Fruit fly (Drosophila melanogaster) whole organism, embryonic: Measurements from ENCODE around the gene Ire1.
A peak's percentile ranks its signal among the peaks of the same experiment; 100 is the strongest.

Experiments used
- Abd-B ChIP-seq: fragments of 200-800 bp; sonication (Bioruptor generic); optimal IDR thresholded peaks from 2 replicates; lab custom pipeline; 2018; ENCODE audit warnings: missing biosample characterization, mild to moderate bottlenecking, missing genetic modification characterization, moderate library complexity
- Aef1 ChIP-seq: fragments of 200-800 bp; sonication (Bioruptor generic); IDR thresholded peaks from 3 replicates; pipeline ENCODE4 v1.3.6; 2022; ENCODE audit warnings: missing biosample characterization, missing genetic modification characterization
- Asciz ChIP-seq: fragments of 200-800 bp; sonication (Bioruptor generic); optimal IDR thresholded peaks from 2 replicates; lab custom pipeline; 2017; ENCODE audit warnings: missing biosample characterization, mild to moderate bottlenecking, missing genetic modification characterization, missing genetic modification reagents
- Atf-2 ChIP-seq: fragments of 200-800 bp; sonication (Bioruptor generic); optimal IDR thresholded peaks from 2 replicates; lab custom pipeline; 2016; ENCODE audit warnings: missing biosample characterization, missing genetic modification characterization
- Awh ChIP-seq: fragments of 200-800 bp; sonication (Bioruptor generic); IDR thresholded peaks from 2 replicates; pipeline ENCODE4, ENCODE4 v1.3.6; 2022; ENCODE audit warnings: missing biosample characterization, missing genetic modification characterization
- B-H1 ChIP-seq: fragments of 200-800 bp; sonication (Bioruptor generic); IDR thresholded peaks from 3 replicates; pipeline ENCODE4 v1.3.6; 2022; ENCODE audit warnings: missing biosample characterization, missing genetic modification characterization
- CG12299 ChIP-seq: fragments of 200-800 bp; sonication (Bioruptor generic); optimal IDR thresholded peaks from 2 replicates; lab custom pipeline; 2018; ENCODE audit warnings: missing biosample characterization, mild to moderate bottlenecking, missing genetic modification characterization
- CG13894 ChIP-seq: fragments of 200-800 bp; sonication (Bioruptor generic); optimal IDR thresholded peaks from 3 replicates; lab custom pipeline; 2018; ENCODE audit warnings: missing biosample characterization, mild to moderate bottlenecking, missing genetic modification characterization, moderate library complexity
- CG15601 ChIP-seq: fragments of 200-800 bp; sonication (Bioruptor generic); optimal IDR thresholded peaks from 3 replicates; lab custom pipeline; 2019; ENCODE audit warnings: missing biosample characterization, mild to moderate bottlenecking, missing genetic modification characterization, moderate library complexity
- CG18011 ChIP-seq: fragments of 200-800 bp; sonication (Bioruptor generic); optimal IDR thresholded peaks from 2 replicates; lab custom pipeline; 2017; ENCODE audit warnings: missing biosample characterization, missing genetic modification characterization, mild to moderate bottlenecking, moderate library complexity, missing genotype
- CG1832 ChIP-seq: fragments of 200-800 bp; sonication (Bioruptor generic); optimal IDR thresholded peaks from 2 replicates; lab custom pipeline; 2017; ENCODE audit warnings: missing biosample characterization, mild to moderate bottlenecking, missing genetic modification characterization, inconsistent platforms
- CG18619 ChIP-seq: fragments of 200-800 bp; sonication (Bioruptor generic); optimal IDR thresholded peaks from 3 replicates; lab custom pipeline; 2017; ENCODE audit warnings: missing biosample characterization, mild to moderate bottlenecking, missing genetic modification characterization
- CG3065 ChIP-seq: fragments of 200-800 bp; sonication (Bioruptor generic); optimal IDR thresholded peaks from 2 replicates; lab custom pipeline; 2016; ENCODE audit warnings: missing biosample characterization, missing genetic modification characterization
- CG31365 ChIP-seq: fragments of 200-800 bp; sonication (Bioruptor generic); optimal IDR thresholded peaks from 2 replicates; lab custom pipeline; 2018; ENCODE audit warnings: missing biosample characterization, mild to moderate bottlenecking, missing genetic modification characterization
- CG31388 ChIP-seq: fragments of 200-800 bp; sonication (Bioruptor generic); optimal IDR thresholded peaks from 2 replicates; lab custom pipeline; 2016; ENCODE audit warnings: missing biosample characterization, missing genetic modification characterization
- CG4328 ChIP-seq: fragments of 200-800 bp; sonication (Bioruptor generic); optimal IDR thresholded peaks from 3 replicates; lab custom pipeline; 2017; ENCODE audit warnings: missing biosample characterization, missing genetic modification reagents, missing genetic modification characterization
- CG5953 ChIP-seq: fragments of 200-800 bp; sonication (Bioruptor generic); IDR thresholded peaks from 2 replicates; pipeline ENCODE4 v1.3.6; 2022; ENCODE audit warnings: missing biosample characterization, missing genetic modification characterization
- CG6791 ChIP-seq: fragments of 200-800 bp; sonication (Bioruptor generic); IDR thresholded peaks from 3 replicates; pipeline ENCODE4 v1.3.6; 2022; ENCODE audit warnings: missing biosample characterization, missing genetic modification characterization; ENCODE audit not compliant: partially characterized antibody
- CG8924 ChIP-seq: fragments of 200-800 bp; optimal IDR thresholded peaks from 3 replicates; lab custom pipeline; 2019; ENCODE audit warnings: missing biosample characterization, mild to moderate bottlenecking, missing genetic modification characterization, moderate library complexity
- E2f2 ChIP-seq: fragments of 200-800 bp; sonication (Bioruptor generic); IDR thresholded peaks from 2 replicates; pipeline ENCODE4 v1.3.6; 2022; ENCODE audit warnings: missing biosample characterization, missing genetic modification characterization
- GATAe ChIP-seq: fragments of 200-800 bp; sonication (Bioruptor generic); conservative IDR thresholded peaks from 2 replicates; pipeline ENCODE4 v1.3.6; 2022; ENCODE audit warnings: missing biosample characterization, missing genetic modification characterization
- Gsc ChIP-seq: fragments of 200-800 bp; sonication (Bioruptor generic); IDR thresholded peaks from 2 replicates; pipeline ENCODE4 v1.3.6; 2022; ENCODE audit warnings: missing biosample characterization, missing genetic modification characterization
- Hmx ChIP-seq: fragments of 200-800 bp; sonication (Bioruptor generic); optimal IDR thresholded peaks from 2 replicates; lab custom pipeline; 2016; ENCODE audit warnings: missing biosample characterization, missing genetic modification characterization
- Hr39 ChIP-seq: fragments of >200 bp; optimal IDR thresholded peaks from 2 replicates; lab custom pipeline; 2017
- Hsf ChIP-seq: fragments of 200-800 bp; sonication (Bioruptor generic); optimal IDR thresholded peaks from 3 replicates; lab custom pipeline; 2016; ENCODE audit warnings: missing biosample characterization, missing genetic modification characterization
- Mrtf ChIP-seq: fragments of 200-800 bp; sonication (Bioruptor generic); IDR thresholded peaks from 3 replicates; pipeline ENCODE4 v1.3.6; 2022; ENCODE audit warnings: missing biosample characterization, missing genetic modification characterization
- Oli ChIP-seq: fragments of 200-800 bp; sonication (Bioruptor generic); optimal IDR thresholded peaks from 2 replicates; lab custom pipeline; 2018; ENCODE audit warnings: missing biosample characterization, mild to moderate bottlenecking, missing genetic modification characterization, moderate library complexity
- Trl ChIP-seq, 3 experiments: fragments of >200 bp in 2 of 3; fragments of 200-800 bp in 1 of 3; sonication (Bioruptor generic) in 1 of 3; optimal IDR thresholded peaks; 2 replicates in 1 of 3; 3 replicates in 2 of 3; lab custom pipeline; 2016 to 2017; ENCODE audit warnings: missing biosample characterization in 1 of 3, missing genetic modification characterization in 1 of 3
- al ChIP-seq: fragments of 200-800 bp; sonication (Bioruptor generic); IDR thresholded peaks from 2 replicates; pipeline ENCODE4 v1.3.6; 2022; ENCODE audit warnings: missing biosample characterization, missing genetic modification characterization
- amos ChIP-seq: fragments of 200-800 bp; sonication (Bioruptor generic); IDR thresholded peaks from 2 replicates; pipeline ENCODE4 v1.3.6; 2022; ENCODE audit warnings: missing biosample characterization, missing genetic modification characterization; ENCODE audit not compliant: partially characterized antibody
- ap ChIP-seq: fragments of 200-800 bp; sonication (Bioruptor generic); IDR thresholded peaks from 2 replicates; pipeline ENCODE4 v1.3.6; 2022; ENCODE audit warnings: missing biosample characterization, missing genetic modification characterization
- bowl ChIP-seq: fragments of 200-800 bp; sonication (Bioruptor generic); IDR thresholded peaks from 2 replicates; pipeline ENCODE4 v1.3.6; 2022; ENCODE audit warnings: missing biosample characterization, missing genetic modification characterization
- chinmo ChIP-seq: fragments of 200-800 bp; sonication (Bioruptor generic); IDR thresholded peaks from 4 replicates; pipeline ENCODE4 v1.3.6; 2022; ENCODE audit warnings: missing biosample characterization, missing genetic modification characterization; ENCODE audit not compliant: partially characterized antibody
- dm ChIP-seq: fragments of 200-800 bp; sonication (Bioruptor generic); optimal IDR thresholded peaks from 3 replicates; lab custom pipeline; 2016; ENCODE audit warnings: missing biosample characterization, missing genetic modification characterization
- dpn ChIP-seq, 2 experiments: fragments of 200-800 bp; sonication (Bioruptor generic); optimal IDR thresholded peaks; 3 replicates each; lab custom pipeline; 2016; ENCODE audit warnings: missing biosample characterization in 2 of 2, missing genetic modification characterization in 2 of 2
- dysf ChIP-seq: fragments of 200-800 bp; sonication (Bioruptor generic); IDR thresholded peaks from 3 replicates; pipeline ENCODE4 v1.3.6; 2022; ENCODE audit warnings: missing biosample characterization, missing genetic modification characterization
- ems ChIP-seq: fragments of 200-800 bp; sonication (Bioruptor generic); optimal IDR thresholded peaks from 3 replicates; lab custom pipeline; 2016; ENCODE audit warnings: missing biosample characterization, missing genetic modification characterization
- eve ChIP-seq, 2 experiments: fragments of >200 bp; optimal IDR thresholded peaks; 2 replicates each; lab custom pipeline; 2017; ENCODE audit warnings: missing biosample characterization in 2 of 2, missing genetic modification characterization in 2 of 2
- ewg ChIP-seq: fragments of 200-800 bp; sonication (Bioruptor generic); optimal IDR thresholded peaks from 3 replicates; lab custom pipeline; 2017; ENCODE audit warnings: mild to moderate bottlenecking, missing biosample characterization, missing genetic modification reagents, missing genetic modification characterization
- fd102C ChIP-seq: fragments of 200-800 bp; sonication (Bioruptor generic); optimal IDR thresholded peaks from 2 replicates; lab custom pipeline; 2018; ENCODE audit warnings: missing biosample characterization, mild to moderate bottlenecking, missing genetic modification characterization, moderate library complexity
- gcm2 ChIP-seq: fragments of 200-800 bp; sonication (Bioruptor generic); optimal IDR thresholded peaks from 2 replicates; lab custom pipeline; 2016; ENCODE audit warnings: missing biosample characterization, missing genetic modification characterization
- jumu ChIP-seq: fragments of 200-800 bp; sonication (Bioruptor generic); optimal IDR thresholded peaks from 3 replicates; lab custom pipeline; 2016; ENCODE audit warnings: missing biosample characterization, missing genetic modification characterization
- ken ChIP-seq: fragments of 200-800 bp; sonication (Bioruptor generic); IDR thresholded peaks from 3 replicates; pipeline ENCODE4 v1.3.6; 2022; ENCODE audit warnings: missing biosample characterization, missing genetic modification characterization
- kni ChIP-seq: fragments of 200-800 bp; sonication (Bioruptor generic); optimal IDR thresholded peaks from 3 replicates; lab custom pipeline; 2017; ENCODE audit warnings: mild to moderate bottlenecking, missing biosample characterization, missing genetic modification reagents, missing genetic modification characterization
- mld ChIP-seq: fragments of 200-800 bp; sonication (Bioruptor generic); IDR thresholded peaks from 3 replicates; pipeline ENCODE4 v1.3.6; 2022; ENCODE audit warnings: missing biosample characterization, missing genetic modification characterization; ENCODE audit not compliant: partially characterized antibody
- nom ChIP-seq: fragments of 200-800 bp; sonication (Bioruptor generic); optimal IDR thresholded peaks from 2 replicates; lab custom pipeline; 2017; ENCODE audit warnings: missing biosample characterization, missing genetic modification characterization, mild to moderate bottlenecking, moderate library complexity, missing genetic modification reagents
- repo ChIP-seq: fragments of 200-800 bp; sonication (Bioruptor generic); optimal IDR thresholded peaks from 2 replicates; lab custom pipeline; 2016; ENCODE audit warnings: missing biosample characterization, missing genetic modification characterization
- ro ChIP-seq: fragments of 200-800 bp; sonication (Bioruptor generic); IDR thresholded peaks from 2 replicates; pipeline ENCODE4 v1.3.6; 2022; ENCODE audit warnings: missing biosample characterization, missing genetic modification characterization
- sr ChIP-seq: fragments of 200-800 bp; sonication (Bioruptor generic); IDR thresholded peaks from 3 replicates; pipeline ENCODE4 v1.3.6; 2022; ENCODE audit warnings: missing biosample characterization, missing genetic modification characterization
- trh ChIP-seq: fragments of 200-800 bp; sonication (Bioruptor generic); optimal IDR thresholded peaks from 2 replicates; lab custom pipeline; 2016; ENCODE audit warnings: missing biosample characterization, missing genetic modification characterization
- unc-4 ChIP-seq: fragments of 200-800 bp; sonication (Bioruptor generic); IDR thresholded peaks from 2 replicates; pipeline ENCODE4 v1.3.6; 2022; ENCODE audit warnings: missing biosample characterization, missing genetic modification characterization; ENCODE audit not compliant: partially characterized antibody

Ire1 gene

DNA sequence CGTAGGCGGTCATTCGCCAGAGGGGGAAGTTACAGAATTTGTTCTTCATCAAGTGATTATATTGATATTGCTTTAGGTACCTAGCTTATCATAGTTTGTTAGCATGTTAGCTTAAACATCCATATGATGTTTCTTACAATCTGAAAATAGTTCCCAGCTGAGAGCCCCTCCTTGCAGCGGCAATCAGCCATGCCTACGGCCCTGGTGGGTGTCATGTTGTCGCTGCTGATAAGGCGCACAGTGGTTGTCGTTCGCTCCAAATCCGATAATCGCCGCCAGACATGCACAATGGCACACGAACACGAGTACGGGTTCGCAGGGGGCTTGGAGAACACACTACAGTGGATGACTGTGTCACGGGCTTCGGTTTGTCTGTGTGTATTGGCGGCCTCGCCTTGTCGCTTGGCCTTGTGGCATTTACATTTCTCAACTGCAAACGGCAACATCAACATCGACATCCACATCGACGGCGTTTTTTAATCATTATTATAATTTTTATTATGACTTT is 44.9 kb upstream of the Ire1 start (continued):
- TF ChIP-seq CG4328 (GFP tag; lab: Kevin White, UChicago), result peak; percentile 12
- peak; percentile 60 for TF ChIP-seq nom (GFP tag; lab: Kevin White, UChicago)
- no peak for TF ChIP-seq mld
- peak; percentile 31 for TF ChIP-seq CG15601 (tag; lab: Kevin White, UChicago)
- peak; percentile 71 to 89 for TF ChIP-seq dpn (GFP tag; optimal IDR thresholded peaks at IDR 0.05; lab: Kevin White, UChicago)
- peak; percentile 41; the same call in 1 of the 2 replicates for TF ChIP-seq CG5953 (GFP tag; lab: Robert Waterston, UW)
- TF ChIP-seq Mrtf (GFP tag; lab: Robert Waterston, UW), result peak; percentile 83
- peak; percentile 84; the same call in 2 of the 4 replicates for TF ChIP-seq chinmo (GFP tag; lab: Robert Waterston, UW)
- TF ChIP-seq ems (GFP tag; lab: Kevin White, UChicago), result peak; percentile 79
- TF ChIP-seq Trl (optimal IDR thresholded peaks at IDR 0.05; lab: Kevin White, UChicago), result no peak
- peak; percentile 76 for TF ChIP-seq Trl (GFP tag; optimal IDR thresholded peaks at IDR 0.05; lab: Kevin White, UChicago)
- TF ChIP-seq Atf-2 (GFP tag; lab: Kevin White, UChicago), result peak; percentile 45
- TF ChIP-seq ewg, result peak; percentile 68
- peak; percentile 47; the same call in 1 of the 2 replicates for TF ChIP-seq bowl
- no peak for TF ChIP-seq eve (GFP tag; optimal IDR thresholded peaks at IDR 0.05; lab: Kevin White, UChicago)
- TF ChIP-seq CG1832 (GFP tag; lab: Kevin White, UChicago), result no peak
- TF ChIP-seq repo (GFP tag; lab: Kevin White, UChicago), result no peak
- no peak for TF ChIP-seq unc-4 (GFP tag; lab: Robert Waterston, UW)
- no peak for TF ChIP-seq trh
- TF ChIP-seq CG6791 (GFP tag; lab: Robert Waterston, UW), result no peak
- TF ChIP-seq ap, result peak; percentile 58
- peak; percentile 64 for TF ChIP-seq gcm2 (GFP tag; lab: Kevin White, UChicago)
- TF ChIP-seq Oli, result peak; percentile 83
- TF ChIP-seq fd102C, result no peak
- no peak for TF ChIP-seq Hr39 (lab: Kevin White, UChicago)
- no peak for TF ChIP-seq CG31388 (GFP tag; lab: Kevin White, UChicago)
- peak; percentile 83 for TF ChIP-seq Aef1 (GFP tag; lab: Robert Waterston, UW)
- TF ChIP-seq Hmx, result no peak
- peak; percentile 67 for TF ChIP-seq CG18011 (GFP tag; lab: Kevin White, UChicago)
- peak; percentile 18 for TF ChIP-seq CG31365 (tag; lab: Kevin White, UChicago)
- peak; percentile 68; the same call in 1 of the 3 replicates for TF ChIP-seq ken (GFP tag; lab: Robert Waterston, UW)
- peak; percentile 8 for TF ChIP-seq CG12299 (tag; lab: Kevin White, UChicago)
- peak; percentile 41 for TF ChIP-seq CG3065 (GFP tag; lab: Kevin White, UChicago)
- TF ChIP-seq CG18619, result peak; percentile 78
- TF ChIP-seq B-H1 (GFP tag; lab: Robert Waterston, UW), result peak; percentile 76; the same call in 2 of the 3 replicates
- peak; percentile 81 for TF ChIP-seq Hsf
- peak; percentile 50 for TF ChIP-seq Asciz (GFP tag; lab: Kevin White, UChicago)
- TF ChIP-seq, all 482 proteins: peak for 372

DNA sequence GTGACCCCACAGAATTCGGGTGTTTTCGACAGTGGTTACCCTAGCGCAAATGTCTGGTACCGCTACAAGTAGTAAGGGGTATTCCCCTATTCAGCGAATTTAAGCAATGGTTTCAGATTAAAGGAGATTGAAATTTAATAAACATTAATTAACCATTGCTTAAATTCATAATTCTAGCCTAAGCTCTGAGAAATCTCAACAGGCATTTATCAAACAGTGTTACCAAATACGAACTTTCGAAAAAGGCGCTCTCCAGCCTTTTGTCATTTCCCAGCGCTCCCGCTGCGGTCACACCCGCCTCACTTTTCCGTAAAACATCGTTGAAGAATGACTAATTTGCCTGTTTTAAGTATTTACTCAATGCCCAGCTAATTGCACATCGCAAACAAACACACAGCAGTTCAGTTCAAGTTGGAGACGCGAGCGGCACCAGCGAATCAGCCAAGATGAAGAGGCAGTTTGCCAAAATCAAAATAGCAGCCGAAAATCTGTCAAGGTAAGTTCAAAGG is 43.8 kb upstream of the Ire1 start, which contains the start of the genes Surf6 and RhoGAP92B:
Gene Surf6, minus strand, starts transcription at position 4 of the 509 bp plus-strand sequence.
Gene RhoGAP92B, plus strand, starts transcription at position 300 of the 509 bp plus-strand sequence.
- peak; percentile 68 for TF ChIP-seq CG13894
- peak; percentile 39 for TF ChIP-seq kni
- no peak for TF ChIP-seq Abd-B (GFP tag; lab: Kevin White, UChicago)
- no peak for TF ChIP-seq sr (GFP tag; lab: Robert Waterston, UW)
- TF ChIP-seq CG8924 (tag; lab: Kevin White, UChicago), result peak; percentile 70
- no peak for TF ChIP-seq Gsc (GFP tag; lab: Robert Waterston, UW)
- TF ChIP-seq al (GFP tag; lab: Robert Waterston, UW), result no peak
- peak; percentile 41; the same call in 1 of the 2 replicates for TF ChIP-seq amos
- TF ChIP-seq CG15601 (tag; lab: Kevin White, UChicago), result peak; percentile 72
- TF ChIP-seq E2f2 (GFP tag; lab: Robert Waterston, UW), result peak; percentile 84
- no peak for TF ChIP-seq GATAe (GFP tag; lab: Robert Waterston, UW)
- TF ChIP-seq jumu (GFP tag; lab: Kevin White, UChicago), result peak; percentile 77
- no peak for TF ChIP-seq Awh (GFP tag; lab: Robert Waterston, UW)
- TF ChIP-seq ro, result no peak
- TF ChIP-seq CG12299 (tag; lab: Kevin White, UChicago), result peak; percentile 55
- 0 out of 3 replicates have a peak, but pooled peaks have one; percentile 42 for TF ChIP-seq dysf (GFP tag; lab: Robert Waterston, UW)
- TF ChIP-seq dm (GFP tag; lab: Kevin White, UChicago), result peak; percentile 96
